Worm (Caenorhabditis elegans) whole organism, early embryonic: Measurements from ENCODE around the gene fip-5.
A peak's percentile ranks its signal among the peaks of the same experiment; 100 is the strongest.

Experiments used
- B0310.2 ChIP-seq: sonication (generic microtip); optimal IDR thresholded peaks from 2 replicates; lab custom pipeline; 2016; ENCODE audit warnings: mild to moderate bottlenecking, missing genetic modification characterization, missing compliant biosample characterization
- F13C5.2 ChIP-seq: sonication (generic microtip); optimal IDR thresholded peaks from 2 replicates; lab custom pipeline; 2017; ENCODE audit warnings: mild to moderate bottlenecking, missing genetic modification characterization, inconsistent platforms, missing compliant biosample characterization
- aly-1 ChIP-seq: sonication (generic microtip); optimal IDR thresholded peaks from 2 replicates; lab custom pipeline; 2016; ENCODE audit warnings: missing genetic modification characterization, missing compliant biosample characterization
- ama-1 ChIP-seq: fragments of 150-350 bp; optimal IDR thresholded peaks from 2 replicates; lab custom pipeline; 2014
- ceh-13 ChIP-seq: fragments of 200-800 bp; sonication (Bioruptor generic); optimal IDR thresholded peaks from 2 replicates; lab custom pipeline; 2018; ENCODE audit warnings: mild to moderate bottlenecking, missing genetic modification characterization, missing compliant biosample characterization
- ceh-36 ChIP-seq: sonication (generic microtip); optimal IDR thresholded peaks from 2 replicates; lab custom pipeline; 2016; ENCODE audit warnings: missing genetic modification characterization, inconsistent platforms, missing compliant biosample characterization
- ets-7 ChIP-seq: sonication (generic microtip); optimal IDR thresholded peaks from 2 replicates; lab custom pipeline; 2016; ENCODE audit warnings: missing genotype, missing genetic modification characterization, missing compliant biosample characterization
- flt-1 ChIP-seq: fragments of 200-800 bp; sonication (Bioruptor generic); IDR thresholded peaks from 2 replicates; pipeline ENCODE4 v1.3.6; 2022; ENCODE audit warnings: missing genetic modification characterization, missing compliant biosample characterization
- hmbx-1 ChIP-seq: sonication (generic microtip); optimal IDR thresholded peaks from 2 replicates; lab custom pipeline; 2016; ENCODE audit warnings: mild to moderate bottlenecking, missing genetic modification characterization, missing compliant biosample characterization
- hmg-4 ChIP-seq: fragments of 200-800 bp; sonication (Bioruptor generic); optimal IDR thresholded peaks from 2 replicates; lab custom pipeline; 2018; ENCODE audit warnings: mild to moderate bottlenecking, missing genetic modification characterization, missing compliant biosample characterization
- hnd-1 ChIP-seq: sonication (generic microtip); optimal IDR thresholded peaks from 2 replicates; lab custom pipeline; 2016; ENCODE audit warnings: missing genetic modification characterization, missing compliant biosample characterization
- pes-1 ChIP-seq: fragments of 200-800 bp; sonication (Bioruptor generic); IDR thresholded peaks from 2 replicates; pipeline ENCODE4 v1.3.6; 2022; ENCODE audit warnings: missing genetic modification reagents, missing genetic modification characterization, missing compliant biosample characterization
- scrt-1 ChIP-seq: fragments of 200-800 bp; sonication (Bioruptor generic); IDR thresholded peaks from 2 replicates; pipeline ENCODE4 v1.3.6; 2022; ENCODE audit warnings: missing genetic modification characterization, missing compliant biosample characterization
- sea-1 ChIP-seq: fragments of 200-800 bp; sonication (Bioruptor generic); conservative IDR thresholded peaks from 2 replicates; pipeline ENCODE4 v1.3.6; 2022; ENCODE audit warnings: missing genetic modification characterization, missing compliant biosample characterization
- tbx-11 ChIP-seq: fragments of 200-800 bp; sonication (Bioruptor generic); IDR thresholded peaks from 2 replicates; pipeline ENCODE4 v1.3.6; 2022; ENCODE audit warnings: missing genetic modification characterization, missing compliant biosample characterization
- tbx-37 ChIP-seq: fragments of 200-800 bp; sonication (Bioruptor generic); conservative IDR thresholded peaks from 2 replicates; pipeline ENCODE4 v1.3.6; 2022; ENCODE audit warnings: missing genetic modification reagents, missing genetic modification characterization, missing compliant biosample characterization
- tra-4 ChIP-seq: sonication (generic microtip); optimal IDR thresholded peaks from 2 replicates; lab custom pipeline; 2017; ENCODE audit warnings: missing genetic modification characterization, missing compliant biosample characterization

Gene fip-5

DNA sequence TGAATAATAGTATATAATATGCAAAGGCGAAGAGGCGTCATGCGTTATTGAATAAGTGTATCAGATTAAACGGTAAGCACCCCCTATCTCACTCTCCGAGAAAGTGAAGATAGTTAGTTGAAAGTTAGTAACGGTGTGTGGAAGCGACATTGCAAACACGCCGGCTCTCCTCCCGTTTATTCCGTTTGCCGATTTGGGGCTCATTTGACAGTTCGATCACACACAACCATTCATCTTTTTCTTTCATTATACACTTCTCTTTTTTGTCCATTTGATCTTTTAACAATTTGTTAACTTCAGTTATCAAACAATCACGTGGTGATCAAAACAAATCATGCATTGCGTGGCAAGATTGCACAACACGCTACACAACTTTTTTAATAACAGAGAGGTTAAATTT lies 23.2 kb upstream of the fip-5 start, which contains the start of gene slc-9B.1:
slc-9B.1 (plus strand) TSS at position 301 of the 400 bp plus-strand sequence.
- no peak for TF ChIP-seq F13C5.2 (tag; lab: Kevin White, UChicago)
- no peak for TF ChIP-seq ets-7 (tag; lab: Kevin White, UChicago)

- no peak for TF ChIP-seq sea-1 (GFP tag; lab: Robert Waterston, UW)
- TF ChIP-seq F13C5.2 (tag; lab: Kevin White, UChicago): no peak
- no peak for TF ChIP-seq B0310.2 (tag; lab: Kevin White, UChicago)
- no peak for TF ChIP-seq tra-4 (tag; lab: Kevin White, UChicago)
- TF ChIP-seq hmbx-1 (tag; lab: Kevin White, UChicago): no peak
- no peak for TF ChIP-seq scrt-1 (GFP tag; lab: Robert Waterston, UW)
These were observed 16.9 kb upstream of the fip-5 start, which contains the start of gene npr-6 for ce11 chrX:10285634-10286033. Gene npr-6, minus strand, starts transcription at chrX:10285734.

- TF ChIP-seq B0310.2 (tag; lab: Kevin White, UChicago): no peak
- TF ChIP-seq tbx-11 (GFP tag; lab: Robert Waterston, UW): no peak
- no peak for TF ChIP-seq ama-1 (lab: Kevin White, UChicago)
- no peak for TF ChIP-seq ceh-36 (tag; lab: Kevin White, UChicago)
- no peak for TF ChIP-seq sea-1 (GFP tag; lab: Robert Waterston, UW)
- TF ChIP-seq hmg-4: no peak
- no peak for TF ChIP-seq hnd-1 (tag; lab: Kevin White, UChicago)
- no peak for TF ChIP-seq flt-1 (GFP tag; lab: Robert Waterston, UW)
- no peak for TF ChIP-seq tbx-37 (GFP tag; lab: Robert Waterston, UW)
- TF ChIP-seq ets-7 (tag; lab: Kevin White, UChicago): no peak
- TF ChIP-seq tra-4 (tag; lab: Kevin White, UChicago): no peak
- TF ChIP-seq pes-1: no peak
- no peak for TF ChIP-seq aly-1 (tag; lab: Kevin White, UChicago)
- no peak for TF ChIP-seq hmbx-1 (tag; lab: Kevin White, UChicago)
- TF ChIP-seq F13C5.2 (tag; lab: Kevin White, UChicago): no peak
- TF ChIP-seq ceh-13: no peak
- TF ChIP-seq scrt-1 (GFP tag; lab: Robert Waterston, UW): no peak
These were observed 5.1 kb upstream of the fip-5 start for ce11 chrX:10297410-10297809.

- TF ChIP-seq pes-1 (peak; percentile 61; the same call in 1 of the 2 replicates), flt-1 (GFP tag; lab: Robert Waterston, UW) (0 out of 2 replicates have a peak, but pooled peaks have one; percentile 5)
These were observed 3.6 kb upstream of the fip-5 start for ce11 chrX:10298932-10299331.

DNA sequence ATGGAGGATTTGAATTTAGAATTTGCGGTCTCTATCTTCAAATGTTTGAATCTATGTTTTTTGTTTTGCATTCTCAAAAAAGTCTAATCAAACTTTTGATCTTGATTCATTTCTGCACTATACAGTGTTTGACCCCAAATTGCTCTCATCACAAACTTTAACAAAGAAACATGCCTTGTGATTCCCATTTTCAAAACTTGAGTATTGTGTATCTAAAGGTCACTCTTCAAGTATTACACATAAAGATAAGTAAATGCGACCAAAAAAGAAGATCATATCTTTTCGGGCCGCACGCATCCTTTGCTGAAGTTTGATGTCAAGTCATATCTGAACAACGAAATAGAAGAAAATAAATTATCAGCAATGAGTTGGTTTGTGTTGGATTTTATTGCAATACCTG lies 621 bp upstream of the fip-5 start:
- no peak for TF ChIP-seq hmbx-1 (tag; lab: Kevin White, UChicago)
- no peak for TF ChIP-seq B0310.2 (tag; lab: Kevin White, UChicago)
- no peak for TF ChIP-seq ceh-36 (tag; lab: Kevin White, UChicago)
- TF ChIP-seq tbx-11 (GFP tag; lab: Robert Waterston, UW): no peak
- no peak for TF ChIP-seq ets-7 (tag; lab: Kevin White, UChicago)
- TF ChIP-seq hnd-1 (tag; lab: Kevin White, UChicago): no peak
- no peak for TF ChIP-seq pes-1
- no peak for TF ChIP-seq flt-1 (GFP tag; lab: Robert Waterston, UW)
- TF ChIP-seq ama-1 (lab: Kevin White, UChicago): no peak
- TF ChIP-seq tra-4 (tag; lab: Kevin White, UChicago): no peak
- no peak for TF ChIP-seq scrt-1 (GFP tag; lab: Robert Waterston, UW)
- TF ChIP-seq ceh-13: no peak
- no peak for TF ChIP-seq sea-1 (GFP tag; lab: Robert Waterston, UW)
- no peak for TF ChIP-seq tbx-37 (GFP tag; lab: Robert Waterston, UW)

ce11 chrX:10304178-10304577 lies 1.6 kb downstream of the fip-5 start, which contains the start of gene fipr-21:
Gene fipr-21, plus strand, starts transcription at chrX:10304529.
- TF ChIP-seq B0310.2 (tag; lab: Kevin White, UChicago) (no peak), scrt-1 (GFP tag; lab: Robert Waterston, UW) (no peak), F13C5.2 (tag; lab: Kevin White, UChicago) (no peak), tbx-37 (GFP tag; lab: Robert Waterston, UW) (no peak), tbx-11 (GFP tag; lab: Robert Waterston, UW) (no peak), flt-1 (GFP tag; lab: Robert Waterston, UW) (no peak), ets-7 (tag; lab: Kevin White, UChicago) (no peak), pes-1 (no peak), hmbx-1 (tag; lab: Kevin White, UChicago) (no peak), tra-4 (tag; lab: Kevin White, UChicago) (no peak), aly-1 (tag; lab: Kevin White, UChicago) (no peak), hnd-1 (tag; lab: Kevin White, UChicago) (no peak), sea-1 (GFP tag; lab: Robert Waterston, UW) (no peak), ama-1 (lab: Kevin White, UChicago) (no peak), ceh-13 (no peak), ceh-36 (tag; lab: Kevin White, UChicago) (no peak), hmg-4 (no peak)

DNA sequence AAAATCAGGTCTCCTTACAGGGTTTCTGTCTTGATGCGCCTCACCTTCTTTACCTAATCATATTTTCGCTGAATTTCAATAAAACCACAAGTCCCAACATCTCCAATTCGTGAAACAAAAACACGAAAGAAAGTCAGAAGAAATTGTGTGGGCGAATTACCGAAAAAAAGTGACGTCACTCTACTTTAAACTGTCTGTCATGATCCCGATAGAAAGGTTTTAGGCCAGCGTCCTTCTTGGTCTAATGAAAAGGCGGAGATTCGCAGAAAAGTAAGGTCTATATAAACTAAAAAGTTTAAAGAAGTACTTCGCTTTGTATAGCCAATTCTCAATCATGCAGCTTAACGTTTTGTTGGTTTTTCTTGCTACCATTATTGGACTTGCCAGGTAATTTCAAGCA lies 3.7 kb downstream of the fip-5 start, which contains the start of gene cnc-8:
cnc-8 (plus strand) TSS at position 307 of the 400 bp plus-strand sequence.
- TF ChIP-seq hmg-4 (no peak), scrt-1 (GFP tag; lab: Robert Waterston, UW) (no peak), ets-7 (tag; lab: Kevin White, UChicago) (no peak), hmbx-1 (tag; lab: Kevin White, UChicago) (no peak), ceh-36 (tag; lab: Kevin White, UChicago) (no peak), sea-1 (GFP tag; lab: Robert Waterston, UW) (no peak)

ce11 chrX:10306923-10307322 lies 4.4 kb downstream of the fip-5 start:
- no peak for TF ChIP-seq flt-1 (GFP tag; lab: Robert Waterston, UW)
- no peak for TF ChIP-seq hmg-4
- no peak for TF ChIP-seq sea-1 (GFP tag; lab: Robert Waterston, UW)
- no peak for TF ChIP-seq ama-1 (lab: Kevin White, UChicago)
- TF ChIP-seq F13C5.2 (tag; lab: Kevin White, UChicago): no peak
- TF ChIP-seq B0310.2 (tag; lab: Kevin White, UChicago): no peak
- TF ChIP-seq tbx-11 (GFP tag; lab: Robert Waterston, UW): no peak
- TF ChIP-seq tra-4 (tag; lab: Kevin White, UChicago): no peak
